Fruit fly (Drosophila melanogaster) whole organism, embryonic: ENCODE data around the gene Sptr.

Experiments used
- CG14965 ChIP-seq: fragments of 200-800 bp; sonication (Bioruptor generic); optimal IDR thresholded peaks from 2 replicates; lab custom pipeline; 2016; ENCODE audit warnings: missing biosample characterization, missing genetic modification characterization, borderline replicate concordance
- CG17328 ChIP-seq: fragments of 200-800 bp; sonication (Bioruptor generic); IDR thresholded peaks from 2 replicates; pipeline ENCODE4 v1.3.6; 2022; ENCODE audit warnings: missing biosample characterization, missing genetic modification characterization
- CG2116 ChIP-seq: fragments of 200-800 bp; sonication (Bioruptor generic); optimal IDR thresholded peaks from 3 replicates; lab custom pipeline; 2018; ENCODE audit warnings: missing biosample characterization, mild to moderate bottlenecking, missing genetic modification characterization
- NfI ChIP-seq: fragments of 200-800 bp; sonication (Bioruptor generic); optimal IDR thresholded peaks from 3 replicates; lab custom pipeline; 2018; ENCODE audit warnings: missing biosample characterization, mild to moderate bottlenecking, missing genetic modification characterization, moderate library complexity
- Pdp1 ChIP-seq, 2 experiments: fragments of 200-800 bp; sonication (Bioruptor generic); optimal IDR thresholded peaks; 3 replicates each; lab custom pipeline; 2016; ENCODE audit warnings: missing biosample characterization in 2 of 2, missing genetic modification characterization in 2 of 2, mild to moderate bottlenecking in 1 of 2, moderate library complexity in 1 of 2
- Poxn ChIP-seq: fragments of 200-800 bp; sonication (Bioruptor generic); IDR thresholded peaks from 2 replicates; pipeline ENCODE4 v1.3.6; 2022; ENCODE audit warnings: missing biosample characterization, missing genetic modification characterization
- phol ChIP-seq: fragments of 200-800 bp; sonication (Bioruptor generic); optimal IDR thresholded peaks from 3 replicates; lab custom pipeline; 2018; ENCODE audit warnings: missing biosample characterization, mild to moderate bottlenecking, missing genetic modification characterization, moderate library complexity
- slou ChIP-seq: fragments of 200-800 bp; sonication (Bioruptor generic); optimal IDR thresholded peaks from 3 replicates; lab custom pipeline; 2016; ENCODE audit warnings: missing biosample characterization, missing genetic modification characterization

dm6 chrX:8483671-8484070 lies 19.4 kb upstream of the Sptr start, which contains the start of gene CG33223:
- TF ChIP-seq slou (GFP tag; lab: Kevin White, UChicago) (no peak), NfI (GFP tag; lab: Kevin White, UChicago) (no peak), Pdp1 (GFP tag; optimal IDR thresholded peaks at IDR 0.05; lab: Kevin White, UChicago) (no peak), CG2116 (GFP tag; lab: Kevin White, UChicago) (no peak), Poxn (no peak), phol (tag; lab: Kevin White, UChicago) (no peak), CG17328 (GFP tag; lab: Robert Waterston, UW) (no peak), CG14965 (GFP tag; lab: Kevin White, UChicago) (no peak)
